Worm (Caenorhabditis elegans) whole organism, midembryonic: ENCODE data around the gene T22F3.10.

Experiments used
- T22C8.4 ChIP-seq: fragments of 200-800 bp; sonication (Bioruptor generic); IDR thresholded peaks from 2 replicates; pipeline ENCODE4 v1.3.6; 2022; ENCODE audit warnings: missing genetic modification characterization, missing compliant biosample characterization
- flt-1 ChIP-seq: fragments of 200-800 bp; sonication (Bioruptor generic); IDR thresholded peaks from 2 replicates; pipeline ENCODE4 v1.3.6; 2022; ENCODE audit warnings: missing genetic modification characterization, missing compliant biosample characterization
- med-1 ChIP-seq: sonication (generic microtip); optimal IDR thresholded peaks from 2 replicates; lab custom pipeline; 2017; ENCODE audit warnings: missing genetic modification characterization, mild to moderate bottlenecking, missing compliant biosample characterization, antibody characterized with exemption, missing genetic modification reagents; ENCODE audit not compliant: insufficient read depth
- ztf-23 ChIP-seq: fragments of 200-800 bp; sonication (Bioruptor generic); IDR thresholded peaks from 2 replicates; pipeline ENCODE4 v1.3.6; 2022; ENCODE audit warnings: missing genetic modification reagents, missing genetic modification characterization, missing compliant biosample characterization
- ztf-29 ChIP-seq: fragments of 200-800 bp; sonication (Bioruptor generic); IDR thresholded peaks from 2 replicates; pipeline ENCODE4 v1.3.6; 2022; ENCODE audit warnings: missing genetic modification reagents, missing genetic modification characterization, missing compliant biosample characterization

- no peak for TF ChIP-seq med-1 (GFP tag; lab: Kevin White, UChicago)
- TF ChIP-seq ztf-29 (GFP tag; lab: Robert Waterston, UW): no peak
- no peak for TF ChIP-seq ztf-23
- TF ChIP-seq flt-1: no peak
- no peak for TF ChIP-seq T22C8.4 (GFP tag; lab: Robert Waterston, UW)
Observed at ce11 chrV:3616844-3617243, 5.3 kb upstream of the T22F3.10 start.
